Fruit fly (Drosophila melanogaster): ENCODE results near the gene mthl10.

- TF ChIP-seq emc (GFP tag; optimal IDR thresholded peaks at IDR 0.05) (no peak), gfzf (GFP tag; optimal IDR thresholded peaks at IDR 0.05) (no peak), CG10543 (GFP tag; optimal IDR thresholded peaks at IDR 0.05) (no peak)
Observed at dm6 chr3L:321495-321894, 21.2 kb downstream of the mthl10 start.
